Worm (Caenorhabditis elegans) whole organism, young adult: Measurements from ENCODE around the gene fbxb-50.
A peak's percentile ranks its signal among the peaks of the same experiment; 100 is the strongest.

Source experiments
- B0019.2 ChIP-seq: fragments of 200-800 bp; sonication (Bioruptor generic); conservative IDR thresholded peaks from 2 replicates; pipeline ENCODE4 v1.3.6; 2022; ENCODE audit warnings: missing genetic modification reagents, missing genetic modification characterization, missing compliant biosample characterization
- B0035.1 ChIP-seq: sonication (generic microtip); optimal IDR thresholded peaks from 2 replicates; lab custom pipeline; 2016; ENCODE audit warnings: missing genetic modification characterization, mild to moderate bottlenecking, missing compliant biosample characterization, missing genotype, missing genetic modification reagents
- B0336.3 ChIP-seq: fragments of 200-800 bp; sonication (Bioruptor generic); IDR thresholded peaks from 2 replicates; pipeline ENCODE4 v1.3.6; 2022; ENCODE audit warnings: missing genetic modification characterization, missing compliant biosample characterization
- F10E7.11 ChIP-seq: sonication (generic microtip); optimal IDR thresholded peaks from 2 replicates; lab custom pipeline; 2017; ENCODE audit warnings: mild to moderate bottlenecking, missing genetic modification characterization, moderate library complexity, missing compliant biosample characterization
- F33H1.4 ChIP-seq: fragments of 200-800 bp; sonication (Bioruptor generic); IDR thresholded peaks from 2 replicates; pipeline ENCODE4 v1.3.6; 2022; ENCODE audit warnings: missing genetic modification reagents, missing genetic modification characterization, missing compliant biosample characterization
- F39B2.1 ChIP-seq: fragments of 200-800 bp; sonication (Bioruptor generic); IDR thresholded peaks from 2 replicates; pipeline ENCODE4 v1.3.6; 2022; ENCODE audit warnings: missing genetic modification reagents, missing genetic modification characterization, missing compliant biosample characterization
- F57A8.1 ChIP-seq: fragments of 200-800 bp; sonication (Bioruptor generic); optimal IDR thresholded peaks from 2 replicates; lab custom pipeline; 2018; ENCODE audit warnings: mild to moderate bottlenecking, missing genetic modification characterization, moderate library complexity, missing compliant biosample characterization
- T07F8.4 ChIP-seq: sonication (generic microtip); optimal IDR thresholded peaks from 2 replicates; lab custom pipeline; 2016; ENCODE audit warnings: mild to moderate bottlenecking, missing genetic modification characterization, moderate library complexity, missing compliant biosample characterization
- Y53F4B.3 ChIP-seq: fragments of 200-800 bp; sonication (Bioruptor generic); IDR thresholded peaks from 2 replicates; pipeline ENCODE4 v1.3.6; 2022; ENCODE audit warnings: missing genetic modification reagents, missing genetic modification characterization, missing compliant biosample characterization
- ZK185.1 ChIP-seq: sonication (generic microtip); optimal IDR thresholded peaks from 2 replicates; lab custom pipeline; 2016; ENCODE audit warnings: mild to moderate bottlenecking, missing genetic modification characterization, missing compliant biosample characterization; ENCODE audit not compliant: poor library complexity, severe bottlenecking
- ama-1 ChIP-seq, 3 experiments: fragments of 150-350 bp in 1 of 3; sonication (generic microtip) in 2 of 3; optimal IDR thresholded peaks; 2 replicates each; lab custom pipeline; 2014 to 2018; ENCODE audit warnings: missing biosample characterization in 2 of 3, missing genetic modification characterization in 2 of 3, missing genetic modification reagents in 2 of 3
- atf-7 ChIP-seq: sonication (generic microtip); optimal IDR thresholded peaks from 2 replicates; lab custom pipeline; 2017; ENCODE audit warnings: mild to moderate bottlenecking, missing genetic modification characterization, missing compliant biosample characterization
- bed-2 ChIP-seq: fragments of 200-800 bp; sonication (Bioruptor generic); IDR thresholded peaks from 2 replicates; pipeline ENCODE4 v1.3.6; 2022; ENCODE audit warnings: missing genetic modification reagents, missing genetic modification characterization, missing compliant biosample characterization
- ceh-27 ChIP-seq: fragments of 200-800 bp; sonication (Bioruptor generic); optimal IDR thresholded peaks from 2 replicates; lab custom pipeline; 2018; ENCODE audit warnings: mild to moderate bottlenecking, missing genetic modification characterization, moderate library complexity, missing compliant biosample characterization
- ceh-58 ChIP-seq: fragments of 200-800 bp; sonication (Bioruptor generic); IDR thresholded peaks from 2 replicates; pipeline ENCODE4 v1.3.6; 2022; ENCODE audit warnings: missing genetic modification characterization, missing compliant biosample characterization
- ceh-79 ChIP-seq: sonication (generic microtip); optimal IDR thresholded peaks from 2 replicates; lab custom pipeline; 2017; ENCODE audit warnings: mild to moderate bottlenecking, missing genetic modification characterization, missing compliant biosample characterization
- chd-7 ChIP-seq: sonication (generic microtip); optimal IDR thresholded peaks from 2 replicates; lab custom pipeline; 2016; ENCODE audit warnings: mild to moderate bottlenecking, missing genetic modification characterization, moderate library complexity, missing compliant biosample characterization
- dox-1 ChIP-seq: fragments of 200-800 bp; sonication (Bioruptor generic); IDR thresholded peaks from 2 replicates; pipeline ENCODE4 v1.3.6; 2022; ENCODE audit warnings: missing genetic modification reagents, missing genetic modification characterization, missing compliant biosample characterization
- dpl-1 ChIP-seq: fragments of 150-350 bp; optimal IDR thresholded peaks from 2 replicates; lab custom pipeline; 2014; ENCODE audit warnings: missing biosample characterization, missing genetic modification reagents, missing genetic modification characterization
- egl-18 ChIP-seq: fragments of 200-800 bp; sonication (Bioruptor generic); IDR thresholded peaks from 2 replicates; pipeline ENCODE4 v1.3.6; 2022; ENCODE audit warnings: missing genetic modification reagents, missing genetic modification characterization, missing compliant biosample characterization
- ets-4 ChIP-seq: fragments of 200-800 bp; sonication (Bioruptor generic); optimal IDR thresholded peaks from 2 replicates; lab custom pipeline; 2018; ENCODE audit warnings: mild to moderate bottlenecking, missing genetic modification characterization, missing compliant biosample characterization
- hmg-20 ChIP-seq: fragments of 200-800 bp; sonication (Bioruptor generic); IDR thresholded peaks from 2 replicates; pipeline ENCODE4 v1.3.6; 2022; ENCODE audit warnings: missing genetic modification reagents, missing genetic modification characterization, missing compliant biosample characterization
- lin-26 ChIP-seq: fragments of 200-800 bp; sonication (Bioruptor generic); IDR thresholded peaks from 2 replicates; pipeline ENCODE4 v1.3.6; 2022; ENCODE audit warnings: missing genetic modification reagents, missing genetic modification characterization, missing compliant biosample characterization
- lin-35 ChIP-seq, 3 experiments: fragments of 150-350 bp in 2 of 3; sonication (generic microtip) in 1 of 3; optimal IDR thresholded peaks; 2 replicates each; lab custom pipeline; 2014 to 2018; ENCODE audit warnings: missing biosample characterization in 3 of 3, missing genetic modification characterization in 3 of 3, missing genetic modification reagents in 3 of 3
- lin-54 ChIP-seq: fragments of 200-800 bp; sonication (Bioruptor generic); optimal IDR thresholded peaks from 2 replicates; lab custom pipeline; 2018; ENCODE audit warnings: mild to moderate bottlenecking, missing genetic modification characterization, missing compliant biosample characterization
- lir-1 ChIP-seq: fragments of 200-800 bp; sonication (Bioruptor generic); conservative IDR thresholded peaks from 2 replicates; pipeline ENCODE4 v1.3.6; 2022; ENCODE audit warnings: missing genetic modification reagents, missing genetic modification characterization, missing compliant biosample characterization
- madf-6 ChIP-seq: fragments of 200-800 bp; sonication (Bioruptor generic); IDR thresholded peaks from 2 replicates; pipeline ENCODE4 v1.3.6; 2022; ENCODE audit warnings: missing genetic modification reagents, missing genetic modification characterization, missing compliant biosample characterization
- mcd-1 ChIP-seq: fragments of 200-800 bp; sonication (Bioruptor generic); IDR thresholded peaks from 2 replicates; pipeline ENCODE4 v1.3.6; 2022; ENCODE audit warnings: missing genetic modification reagents, missing genetic modification characterization, missing compliant biosample characterization
- nhr-27 ChIP-seq: fragments of 200-800 bp; sonication (Bioruptor generic); optimal IDR thresholded peaks from 2 replicates; lab custom pipeline; 2018; ENCODE audit warnings: mild to moderate bottlenecking, missing genetic modification characterization, moderate library complexity, missing compliant biosample characterization
- nhr-80 ChIP-seq: sonication (generic microtip); optimal IDR thresholded peaks from 2 replicates; lab custom pipeline; 2016; ENCODE audit warnings: missing genetic modification characterization, missing compliant biosample characterization
- repo-1 ChIP-seq: sonication (generic microtip); optimal IDR thresholded peaks from 2 replicates; lab custom pipeline; 2017; ENCODE audit warnings: mild to moderate bottlenecking, missing genetic modification characterization, missing compliant biosample characterization
- sea-2 ChIP-seq: fragments of 200-800 bp; sonication (Bioruptor generic); IDR thresholded peaks from 2 replicates; pipeline ENCODE4 v1.3.6; 2022; ENCODE audit warnings: missing genetic modification characterization, missing compliant biosample characterization
- snpc-1.1 ChIP-seq: sonication (generic microtip); optimal IDR thresholded peaks from 2 replicates; lab custom pipeline; 2017; ENCODE audit warnings: missing genetic modification characterization, mild to moderate bottlenecking, missing compliant biosample characterization, antibody characterized with exemption, moderate library complexity, missing genotype, missing genetic modification reagents; ENCODE audit not compliant: insufficient read depth
- sptf-2 ChIP-seq: fragments of 200-800 bp; sonication (Bioruptor generic); optimal IDR thresholded peaks from 2 replicates; lab custom pipeline; 2018; ENCODE audit warnings: mild to moderate bottlenecking, missing genetic modification characterization, missing compliant biosample characterization
- xnd-1 ChIP-seq: sonication (generic microtip); optimal IDR thresholded peaks from 2 replicates; lab custom pipeline; 2016; ENCODE audit warnings: missing genotype, missing genetic modification reagents, missing genetic modification characterization, missing compliant biosample characterization
- ztf-25 ChIP-seq: fragments of 200-800 bp; sonication (Bioruptor generic); IDR thresholded peaks from 2 replicates; pipeline ENCODE4 v1.3.6; 2022; ENCODE audit warnings: missing genetic modification reagents, missing genetic modification characterization, missing compliant biosample characterization
- ztf-26 ChIP-seq: sonication (generic microtip); optimal IDR thresholded peaks from 2 replicates; lab custom pipeline; 2017; ENCODE audit warnings: missing genetic modification characterization, missing compliant biosample characterization
- ztf-3 ChIP-seq: fragments of 200-800 bp; sonication (Bioruptor generic); optimal IDR thresholded peaks from 2 replicates; lab custom pipeline; 2018; ENCODE audit warnings: mild to moderate bottlenecking, missing genetic modification characterization, missing compliant biosample characterization

The fbxb-50 gene

DNA sequence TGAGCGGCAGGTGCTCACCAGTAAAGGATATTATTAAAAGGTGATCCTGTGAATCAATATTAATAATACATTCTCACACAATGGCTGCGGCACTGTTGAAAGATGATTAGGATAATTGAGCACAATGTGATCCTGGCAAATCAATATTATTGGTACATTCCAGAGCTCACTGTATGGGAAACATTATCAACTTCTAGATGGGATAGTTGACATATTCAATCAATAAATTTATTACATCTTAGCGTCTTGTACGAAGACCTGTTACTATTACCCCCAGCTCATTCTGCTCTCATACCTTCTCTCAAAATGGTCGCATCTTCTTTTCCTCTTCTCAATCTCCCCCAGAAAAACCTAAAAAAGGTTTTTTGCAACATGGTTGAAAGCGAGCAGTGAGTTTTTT lies 12.0 kb downstream of the fbxb-50 start, which contains the start of gene fbxb-49:
TSS of gene fbxb-49 (plus strand) at position 301 of the 400 bp plus-strand sequence.
- no peak for TF ChIP-seq F57A8.1 (GFP tag; lab: Kevin White, UChicago)
- TF ChIP-seq F39B2.1 = no peak
- TF ChIP-seq lin-54 = no peak
- TF ChIP-seq egl-18 (GFP tag; lab: Robert Waterston, UW) = no peak
- TF ChIP-seq B0336.3 (GFP tag; lab: Robert Waterston, UW) = no peak

ce11 chrII:1571032-1571431 lies 14.8 kb downstream of the fbxb-50 start, which contains the start of gene fbxb-46:
fbxb-46 (minus strand) TSS chrII:1571132.
- TF ChIP-seq mcd-1 (GFP tag; lab: Robert Waterston, UW) (no peak), ceh-58 (no peak), F10E7.11 (tag; lab: Kevin White, UChicago) (no peak), sea-2 (GFP tag; lab: Robert Waterston, UW) (no peak), F33H1.4 (no peak), B0336.3 (GFP tag; lab: Robert Waterston, UW) (no peak), ztf-3 (GFP tag; lab: Kevin White, UChicago) (no peak)

ce11 chrII:1576030-1576429 lies 19.8 kb downstream of the fbxb-50 start, which contains the start of gene K05F6.10:
K05F6.10 (minus strand) TSS chrII:1576130.
- TF ChIP-seq nhr-27 (no peak), sptf-2 (GFP tag; lab: Kevin White, UChicago) (no peak)

- TF ChIP-seq nhr-80 (tag; lab: Kevin White, UChicago) (peak; percentile 72), dox-1 (GFP tag; lab: Robert Waterston, UW) (peak; percentile 38; the same call in 1 of the 2 replicates), snpc-1.1 (no peak)
Measured at ce11 chrII:1576772-1577171, 20.5 kb downstream of the fbxb-50 start.

- no peak for TF ChIP-seq madf-6
- no peak for TF ChIP-seq nhr-27
- TF ChIP-seq B0035.1 (tag; lab: Kevin White, UChicago) = no peak
- peak; percentile 22 for TF ChIP-seq nhr-80 (tag; lab: Kevin White, UChicago)
- TF ChIP-seq ztf-26 (tag; lab: Kevin White, UChicago) = no peak
- no peak for TF ChIP-seq repo-1 (tag; lab: Kevin White, UChicago)
- TF ChIP-seq lir-1 (GFP tag; lab: Robert Waterston, UW) = no peak
- no peak for TF ChIP-seq dpl-1 (GFP tag; lab: Kevin White, UChicago)
Measured at ce11 chrII:1579886-1580285, 23.6 kb downstream of the fbxb-50 start, which contains the start of gene math-38. math-38 (minus strand) TSS chrII:1579986.

- no peak for TF ChIP-seq sptf-2 (GFP tag; lab: Kevin White, UChicago)
- no peak for TF ChIP-seq ztf-25 (GFP tag; lab: Robert Waterston, UW)
- no peak for TF ChIP-seq bed-2 (GFP tag; lab: Robert Waterston, UW)
- TF ChIP-seq ets-4 (GFP tag; lab: Kevin White, UChicago) = no peak
- TF ChIP-seq atf-7 = no peak
- TF ChIP-seq B0019.2 (GFP tag; lab: Robert Waterston, UW) = no peak
- no peak for TF ChIP-seq chd-7 (tag; lab: Kevin White, UChicago)
- no peak for TF ChIP-seq lin-26 (GFP tag; lab: Robert Waterston, UW)
- TF ChIP-seq xnd-1 = no peak
- no peak for TF ChIP-seq Y53F4B.3
- TF ChIP-seq ceh-79 (tag; lab: Kevin White, UChicago) = no peak
- no peak for TF ChIP-seq hmg-20 (GFP tag; lab: Robert Waterston, UW)
- no peak for TF ChIP-seq ama-1 (optimal IDR thresholded peaks at IDR 0.05; lab: Kevin White, UChicago)
- TF ChIP-seq ama-1 (GFP tag; optimal IDR thresholded peaks at IDR 0.05; lab: Kevin White, UChicago) = no peak
- no peak for TF ChIP-seq lin-35 (GFP tag; optimal IDR thresholded peaks at IDR 0.05; lab: Kevin White, UChicago)
- no peak for TF ChIP-seq ceh-27
- TF ChIP-seq ZK185.1 (tag; lab: Kevin White, UChicago) = no peak
- TF ChIP-seq T07F8.4 (tag; lab: Kevin White, UChicago) = no peak
Measured at ce11 chrII:1584140-1584539, 27.9 kb downstream of the fbxb-50 start, which contains the start of gene clec-21. clec-21 (minus strand) TSS chrII:1584240.
